Worm (Caenorhabditis elegans) whole organism, young adult: ENCODE results near the gene F26F2.11.

ENCODE experiments used
- F37B4.10 ChIP-seq: fragments of 200-800 bp; sonication (Bioruptor generic); IDR thresholded peaks from 2 replicates; pipeline ENCODE4 v1.3.6; 2022; ENCODE audit warnings: missing genetic modification characterization, missing compliant biosample characterization
- aptf-2 ChIP-seq: fragments of 200-800 bp; sonication (Bioruptor generic); conservative IDR thresholded peaks from 2 replicates; pipeline ENCODE4 v1.3.6; 2022; ENCODE audit warnings: missing genetic modification reagents, missing genetic modification characterization, missing compliant biosample characterization
- ccch-3 ChIP-seq: fragments of 200-800 bp; sonication (Bioruptor generic); optimal IDR thresholded peaks from 2 replicates; lab custom pipeline; 2018; ENCODE audit warnings: mild to moderate bottlenecking, missing genetic modification characterization, missing compliant biosample characterization
- ceh-100 ChIP-seq: fragments of 200-800 bp; sonication (Bioruptor generic); IDR thresholded peaks from 2 replicates; pipeline ENCODE4 v1.3.6; 2022; ENCODE audit warnings: missing genetic modification reagents, missing genetic modification characterization, missing compliant biosample characterization
- dpl-1 ChIP-seq: fragments of 150-350 bp; optimal IDR thresholded peaks from 2 replicates; lab custom pipeline; 2014; ENCODE audit warnings: missing biosample characterization, missing genetic modification reagents, missing genetic modification characterization
- efl-1 ChIP-seq: fragments of 150-350 bp; optimal IDR thresholded peaks from 2 replicates; lab custom pipeline; 2014; ENCODE audit warnings: missing biosample characterization, missing genetic modification reagents, missing genetic modification characterization
- fkh-3 ChIP-seq: sonication (generic microtip); optimal IDR thresholded peaks from 2 replicates; lab custom pipeline; 2016; ENCODE audit warnings: mild to moderate bottlenecking, missing genetic modification characterization, missing compliant biosample characterization
- hmg-1.2 ChIP-seq: fragments of 200-800 bp; sonication (Bioruptor generic); IDR thresholded peaks from 2 replicates; pipeline ENCODE4 v1.3.6; 2022; ENCODE audit warnings: missing genetic modification reagents, missing genetic modification characterization, missing compliant biosample characterization
- madf-10 ChIP-seq: sonication (generic microtip); optimal IDR thresholded peaks from 2 replicates; lab custom pipeline; 2016; ENCODE audit warnings: mild to moderate bottlenecking, missing genetic modification characterization, missing compliant biosample characterization
- nhr-90 ChIP-seq: sonication (generic microtip); optimal IDR thresholded peaks from 2 replicates; lab custom pipeline; 2016; ENCODE audit warnings: missing genotype, mild to moderate bottlenecking, missing genetic modification characterization, missing compliant biosample characterization
- snpc-4 ChIP-seq, 5 experiments: fragments of 150-350 bp in 1 of 5; sonication (generic microtip) in 4 of 5; optimal IDR thresholded peaks; 2 replicates each; lab custom pipeline; 2014 to 2018; ENCODE audit warnings: missing genetic modification characterization in 5 of 5, missing biosample characterization in 3 of 5, antibody characterized with exemption in 2 of 5, mild to moderate bottlenecking in 2 of 5, missing compliant biosample characterization in 2 of 5, missing genotype in 2 of 5, moderate library complexity in 2 of 5, missing genetic modification reagents in 1 of 5
- sptf-2 ChIP-seq: fragments of 200-800 bp; sonication (Bioruptor generic); optimal IDR thresholded peaks from 2 replicates; lab custom pipeline; 2018; ENCODE audit warnings: mild to moderate bottlenecking, missing genetic modification characterization, missing compliant biosample characterization
- unc-130 ChIP-seq: sonication (generic microtip); optimal IDR thresholded peaks from 2 replicates; lab custom pipeline; 2016; ENCODE audit warnings: missing genetic modification reagents, missing genetic modification characterization, missing compliant biosample characterization
- ztf-3 ChIP-seq: fragments of 200-800 bp; sonication (Bioruptor generic); optimal IDR thresholded peaks from 2 replicates; lab custom pipeline; 2018; ENCODE audit warnings: mild to moderate bottlenecking, missing genetic modification characterization, missing compliant biosample characterization

- TF ChIP-seq madf-10 (tag; lab: Kevin White, UChicago) (no peak), F37B4.10 (GFP tag; lab: Robert Waterston, UW) (no peak), sptf-2 (GFP tag; lab: Kevin White, UChicago) (no peak), nhr-90 (tag; lab: Kevin White, UChicago) (no peak), fkh-3 (tag; lab: Kevin White, UChicago) (no peak), efl-1 (GFP tag; lab: Kevin White, UChicago) (no peak), ceh-100 (GFP tag; lab: Robert Waterston, UW) (no peak), ztf-3 (GFP tag; lab: Kevin White, UChicago) (no peak), ccch-3 (GFP tag; lab: Kevin White, UChicago) (no peak), unc-130 (no peak), aptf-2 (GFP tag; lab: Robert Waterston, UW) (no peak), snpc-4 (GFP tag; optimal IDR thresholded peaks at IDR 0.05; lab: Kevin White, UChicago) (no peak), snpc-4 (tag; optimal IDR thresholded peaks at IDR 0.05; lab: Kevin White, UChicago) (no peak), hmg-1.2 (GFP tag; lab: Robert Waterston, UW) (no peak), dpl-1 (no peak)
Measured at ce11 chrV:20556260-20556659, 39.3 kb downstream of the F26F2.11 start, which contains the start of gene Y38H6C.23.
